Worm (Caenorhabditis elegans) whole organism, late embryonic: ENCODE data around the gene bnc-1.

ENCODE experiments used
- C38D4.7 ChIP-seq: fragments of 200-800 bp; sonication (Bioruptor generic); optimal IDR thresholded peaks from 2 replicates; lab custom pipeline; 2018; ENCODE audit warnings: mild to moderate bottlenecking, missing genetic modification characterization, moderate library complexity, missing compliant biosample characterization
- F13H6.1 ChIP-seq: sonication (generic microtip); optimal IDR thresholded peaks from 2 replicates; lab custom pipeline; 2016; ENCODE audit warnings: missing genetic modification characterization, missing compliant biosample characterization
- K02D7.2 ChIP-seq: sonication (generic microtip); optimal IDR thresholded peaks from 2 replicates; lab custom pipeline; 2017; ENCODE audit warnings: mild to moderate bottlenecking, missing genetic modification characterization, missing compliant biosample characterization
- Y22D7AL.16 ChIP-seq: sonication (generic microtip); optimal IDR thresholded peaks from 2 replicates; lab custom pipeline; 2016; ENCODE audit warnings: missing genetic modification characterization, missing compliant biosample characterization
- ceh-14 ChIP-seq: sonication (generic microtip); optimal IDR thresholded peaks from 2 replicates; lab custom pipeline; 2016; ENCODE audit warnings: missing genotype, missing genetic modification characterization, missing compliant biosample characterization
- ceh-22 ChIP-seq: sonication (generic microtip); optimal IDR thresholded peaks from 2 replicates; lab custom pipeline; 2017; ENCODE audit warnings: missing biosample characterization, missing genetic modification characterization
- ceh-34 ChIP-seq: sonication (generic microtip); optimal IDR thresholded peaks from 2 replicates; lab custom pipeline; 2016; ENCODE audit warnings: mild to moderate bottlenecking, missing genetic modification characterization, missing compliant biosample characterization
- ceh-45 ChIP-seq: fragments of 200-800 bp; sonication (Bioruptor generic); IDR thresholded peaks from 2 replicates; pipeline ENCODE4 v1.3.6; 2022; ENCODE audit warnings: missing genetic modification reagents, missing genetic modification characterization, missing compliant biosample characterization
- ceh-48 ChIP-seq: sonication (generic microtip); optimal IDR thresholded peaks from 2 replicates; lab custom pipeline; 2016; ENCODE audit warnings: missing genetic modification characterization, inconsistent platforms, missing compliant biosample characterization
- ceh-9 ChIP-seq: sonication (generic microtip); optimal IDR thresholded peaks from 2 replicates; lab custom pipeline; 2016; ENCODE audit warnings: mild to moderate bottlenecking, missing genetic modification characterization, inconsistent platforms, missing compliant biosample characterization
- che-1 ChIP-seq: sonication (generic microtip); optimal IDR thresholded peaks from 2 replicates; lab custom pipeline; 2016; ENCODE audit warnings: mild to moderate bottlenecking, missing genetic modification characterization, missing compliant biosample characterization
- dmd-4 ChIP-seq: sonication (generic microtip); optimal IDR thresholded peaks from 2 replicates; lab custom pipeline; 2016; ENCODE audit warnings: borderline replicate concordance, missing genetic modification characterization, missing compliant biosample characterization
- dve-1 ChIP-seq: sonication (generic microtip); optimal IDR thresholded peaks from 2 replicates; lab custom pipeline; 2017; ENCODE audit warnings: antibody characterized with exemption, mild to moderate bottlenecking, missing genetic modification characterization, missing compliant biosample characterization
- elt-2 ChIP-seq: sonication (generic microtip); optimal IDR thresholded peaks from 2 replicates; lab custom pipeline; 2016; ENCODE audit warnings: missing genetic modification reagents, missing genetic modification characterization, missing compliant biosample characterization
- fkh-10 ChIP-seq: fragments of 150-350 bp; optimal IDR thresholded peaks from 2 replicates; lab custom pipeline; 2014; ENCODE audit warnings: missing biosample characterization, missing genetic modification reagents, missing genetic modification characterization
- fkh-6 ChIP-seq: sonication (generic microtip); optimal IDR thresholded peaks from 2 replicates; lab custom pipeline; 2016; ENCODE audit warnings: missing genetic modification characterization, missing compliant biosample characterization
- gmeb-2 ChIP-seq: sonication (generic microtip); optimal IDR thresholded peaks from 2 replicates; lab custom pipeline; 2016; ENCODE audit warnings: missing genetic modification characterization, inconsistent platforms, missing compliant biosample characterization
- hlh-13 ChIP-seq: fragments of 200-800 bp; sonication (Bioruptor generic); optimal IDR thresholded peaks from 2 replicates; lab custom pipeline; 2018; ENCODE audit warnings: mild to moderate bottlenecking, missing genetic modification characterization, missing compliant biosample characterization
- hlh-30 ChIP-seq: sonication (generic microtip); optimal IDR thresholded peaks from 2 replicates; lab custom pipeline; 2017; ENCODE audit warnings: antibody characterized with exemption, missing genetic modification characterization, missing compliant biosample characterization; ENCODE audit not compliant: insufficient read depth
- hlh-6 ChIP-seq: sonication (generic microtip); optimal IDR thresholded peaks from 2 replicates; lab custom pipeline; 2016; ENCODE audit warnings: missing genotype, missing genetic modification characterization, missing compliant biosample characterization
- hlh-8 ChIP-seq: sonication (generic microtip); optimal IDR thresholded peaks from 2 replicates; lab custom pipeline; 2016; ENCODE audit warnings: missing genotype, missing genetic modification characterization, missing compliant biosample characterization
- lim-6 ChIP-seq: sonication (generic microtip); optimal IDR thresholded peaks from 2 replicates; lab custom pipeline; 2016; ENCODE audit warnings: missing genetic modification characterization, missing compliant biosample characterization
- lin-11 ChIP-seq: fragments of 200-800 bp; sonication (Bioruptor generic); optimal IDR thresholded peaks from 2 replicates; lab custom pipeline; 2018; ENCODE audit warnings: mild to moderate bottlenecking, missing genetic modification characterization, missing compliant biosample characterization
- madf-2 ChIP-seq: sonication (generic microtip); optimal IDR thresholded peaks from 2 replicates; lab custom pipeline; 2017; ENCODE audit warnings: missing genetic modification characterization, missing compliant biosample characterization
- mec-3 ChIP-seq: sonication (generic microtip); optimal IDR thresholded peaks from 2 replicates; lab custom pipeline; 2016; ENCODE audit warnings: borderline replicate concordance, missing genetic modification characterization, missing compliant biosample characterization
- nfya-1 ChIP-seq: sonication (generic microtip); optimal IDR thresholded peaks from 2 replicates; lab custom pipeline; 2017; ENCODE audit warnings: missing genetic modification characterization, mild to moderate bottlenecking, missing compliant biosample characterization, antibody characterized with exemption, moderate library complexity
- nhr-232 ChIP-seq: sonication (generic microtip); optimal IDR thresholded peaks from 2 replicates; lab custom pipeline; 2016; ENCODE audit warnings: missing genetic modification characterization, missing compliant biosample characterization
- odd-2 ChIP-seq: sonication (generic microtip); optimal IDR thresholded peaks from 2 replicates; lab custom pipeline; 2017; ENCODE audit warnings: antibody characterized with exemption, mild to moderate bottlenecking, missing genetic modification characterization, missing compliant biosample characterization
- pag-3 ChIP-seq: sonication (generic microtip); optimal IDR thresholded peaks from 2 replicates; lab custom pipeline; 2016; ENCODE audit warnings: missing compliant biosample characterization, missing genetic modification characterization, borderline replicate concordance
- pha-4 ChIP-seq: fragments of 150-350 bp; optimal IDR thresholded peaks from 2 replicates; lab custom pipeline; 2018; ENCODE audit warnings: missing biosample characterization, missing genetic modification reagents, missing genetic modification characterization
- pqm-1 ChIP-seq: sonication (generic microtip); optimal IDR thresholded peaks from 2 replicates; lab custom pipeline; 2016; ENCODE audit warnings: missing genetic modification characterization, missing compliant biosample characterization
- pros-1 ChIP-seq: fragments of 150-350 bp; optimal IDR thresholded peaks from 2 replicates; lab custom pipeline; 2014; ENCODE audit warnings: missing biosample characterization, missing genetic modification reagents, missing genetic modification characterization
- ref-2 ChIP-seq: sonication (generic microtip); optimal IDR thresholded peaks from 2 replicates; lab custom pipeline; 2016; ENCODE audit warnings: missing genetic modification characterization, missing compliant biosample characterization
- sdc-2 ChIP-seq: sonication (generic microtip); optimal IDR thresholded peaks from 2 replicates; lab custom pipeline; 2016; ENCODE audit warnings: missing genotype, missing genetic modification characterization, missing compliant biosample characterization
- sox-2 ChIP-seq: fragments of 200-800 bp; sonication (Bioruptor generic); IDR thresholded peaks from 2 replicates; pipeline ENCODE4 v1.3.6; 2022; ENCODE audit warnings: missing genetic modification reagents, missing genetic modification characterization, missing compliant biosample characterization
- tbx-7 ChIP-seq: sonication (generic microtip); optimal IDR thresholded peaks from 2 replicates; lab custom pipeline; 2016; ENCODE audit warnings: missing genotype, missing genetic modification characterization, missing compliant biosample characterization
- ttx-3 ChIP-seq: sonication (generic microtip); optimal IDR thresholded peaks from 2 replicates; lab custom pipeline; 2016; ENCODE audit warnings: missing genetic modification reagents, missing genetic modification characterization, missing compliant biosample characterization
- unc-55 ChIP-seq: sonication (generic microtip); optimal IDR thresholded peaks from 2 replicates; lab custom pipeline; 2017; ENCODE audit warnings: missing biosample characterization, missing genetic modification reagents, missing genetic modification characterization
- zip-5 ChIP-seq: sonication (generic microtip); optimal IDR thresholded peaks from 2 replicates; lab custom pipeline; 2016; ENCODE audit warnings: missing genetic modification characterization, missing compliant biosample characterization

The bnc-1 gene

ce11 chrV:12303453-12304077 is 26.7 kb upstream of the bnc-1 start (continued):
- TF ChIP-seq tbx-7 (tag; lab: Kevin White, UChicago) (peak; percentile 95), fkh-6 (peak; percentile 99), dmd-4 (tag; lab: Kevin White, UChicago) (peak; percentile 99), ceh-9 (peak; percentile 100), ceh-14 (tag; lab: Kevin White, UChicago) (peak; percentile 99), fkh-10 (GFP tag; lab: Kevin White, UChicago) (peak; percentile 97), nhr-232 (peak; percentile 100), che-1 (peak; percentile 99), hlh-8 (peak; percentile 98), pag-3 (tag; lab: Kevin White, UChicago) (peak; percentile 99), Y22D7AL.16 (tag; lab: Kevin White, UChicago) (peak; percentile 99), sdc-2 (tag; lab: Kevin White, UChicago) (peak; percentile 95), K02D7.2 (tag; lab: Kevin White, UChicago) (peak; percentile 100), C38D4.7 (GFP tag; lab: Kevin White, UChicago) (peak; percentile 98), unc-55 (peak; percentile 30), gmeb-2 (peak; percentile 100), pros-1 (tag; lab: Kevin White, UChicago) (peak; percentile 99), mec-3 (tag; lab: Kevin White, UChicago) (peak; percentile 99), ref-2 (tag; lab: Kevin White, UChicago) (peak; percentile 100), hlh-13 (GFP tag; lab: Kevin White, UChicago) (peak; percentile 100), hlh-6 (tag; lab: Kevin White, UChicago) (peak; percentile 100), nfya-1 (peak; percentile 93), lin-11 (tag; lab: Kevin White, UChicago) (peak; percentile 98), madf-2 (tag; lab: Kevin White, UChicago) (peak; percentile 99), ceh-34 (peak; percentile 100), F13H6.1 (tag; lab: Kevin White, UChicago) (peak; percentile 99), ceh-45 (GFP tag; lab: Robert Waterston, UW) (peak; percentile 100), zip-5 (peak; percentile 98), sox-2 (GFP tag; lab: Robert Waterston, UW) (peak; percentile 98)

- TF ChIP-seq pqm-1 (no peak), elt-2 (tag; lab: Kevin White, UChicago) (peak; percentile 57), Y22D7AL.16 (tag; lab: Kevin White, UChicago) (no peak), pha-4 (tag; lab: Kevin White, UChicago) (no peak), dmd-4 (tag; lab: Kevin White, UChicago) (no peak), C38D4.7 (GFP tag; lab: Kevin White, UChicago) (no peak), ttx-3 (tag; lab: Kevin White, UChicago) (no peak), odd-2 (no peak), lim-6 (tag; lab: Kevin White, UChicago) (no peak), nfya-1 (no peak), ceh-22 (tag; lab: Kevin White, UChicago) (no peak), dve-1 (tag; lab: Kevin White, UChicago) (no peak), unc-55 (no peak), hlh-30 (peak; percentile 38), K02D7.2 (tag; lab: Kevin White, UChicago) (no peak), ceh-48 (tag; lab: Kevin White, UChicago) (no peak), fkh-6 (no peak), mec-3 (tag; lab: Kevin White, UChicago) (no peak)
- TF ChIP-seq, all 69 proteins: peak for 2
These were observed 25.2 kb upstream of the bnc-1 start, which contains the start of the genes frm-7 and F55C5.17 for ce11 chrV:12301985-12302591. Gene frm-7 (plus strand): TSS chrV:12302484. Gene F55C5.17 (plus strand): TSS chrV:12302541.
